Worm (Caenorhabditis elegans) whole organism, mixed stage, embryonic: ENCODE measurements around the gene Y37D8A.25.

Experiments used
- blmp-1 ChIP-seq: fragments of 150-350 bp; optimal IDR thresholded peaks from 2 replicates; lab custom pipeline; 2014; ENCODE audit warnings: missing biosample characterization, missing genetic modification characterization
- ceh-83 ChIP-seq: fragments of 200-800 bp; sonication (Bioruptor generic); optimal IDR thresholded peaks from 2 replicates; lab custom pipeline; 2018; ENCODE audit warnings: mild to moderate bottlenecking, missing genetic modification characterization, missing compliant biosample characterization
- elt-1 ChIP-seq: sonication (generic microtip); optimal IDR thresholded peaks from 2 replicates; lab custom pipeline; 2017; ENCODE audit warnings: missing genetic modification characterization, mild to moderate bottlenecking, missing compliant biosample characterization, antibody characterized with exemption, moderate library complexity, borderline replicate concordance; ENCODE audit not compliant: insufficient read depth
- ham-2 ChIP-seq: fragments of 200-800 bp; sonication (Bioruptor generic); optimal IDR thresholded peaks from 2 replicates; lab custom pipeline; 2018; ENCODE audit warnings: mild to moderate bottlenecking, missing genetic modification characterization, missing compliant biosample characterization
- lin-32 ChIP-seq: fragments of 200-800 bp; sonication (Bioruptor generic); optimal IDR thresholded peaks from 2 replicates; lab custom pipeline; 2018; ENCODE audit warnings: mild to moderate bottlenecking, missing genetic modification characterization, missing compliant biosample characterization
- lsy-2 ChIP-seq: fragments of 150-350 bp; optimal IDR thresholded peaks from 2 replicates; lab custom pipeline; 2014; ENCODE audit warnings: missing biosample characterization, missing genetic modification characterization
- mep-1 ChIP-seq: fragments of 150-350 bp; optimal IDR thresholded peaks from 2 replicates; lab custom pipeline; 2017; ENCODE audit warnings: missing biosample characterization, missing genetic modification reagents, missing genetic modification characterization, inconsistent platforms
- nhr-237 ChIP-seq: fragments of 150-350 bp; optimal IDR thresholded peaks from 2 replicates; lab custom pipeline; 2014; ENCODE audit warnings: missing biosample characterization, missing genetic modification characterization
- nhr-28 ChIP-seq: fragments of 150-350 bp; optimal IDR thresholded peaks from 2 replicates; lab custom pipeline; 2014; ENCODE audit warnings: missing biosample characterization, missing genetic modification characterization
- nhr-76 ChIP-seq: sonication (generic microtip); optimal IDR thresholded peaks from 2 replicates; lab custom pipeline; 2017; ENCODE audit warnings: missing biosample characterization, missing genetic modification characterization
- pha-4 ChIP-seq: fragments of 150-350 bp; optimal IDR thresholded peaks from 2 replicates; lab custom pipeline; 2018; ENCODE audit warnings: missing biosample characterization, missing genetic modification reagents, missing genetic modification characterization
- sptf-1 ChIP-seq: sonication (generic microtip); optimal IDR thresholded peaks from 2 replicates; lab custom pipeline; 2017; ENCODE audit warnings: mild to moderate bottlenecking, missing genetic modification characterization, moderate library complexity, missing compliant biosample characterization
- unc-62 ChIP-seq: fragments of 150-350 bp; optimal IDR thresholded peaks from 2 replicates; lab custom pipeline; 2014; ENCODE audit warnings: missing biosample characterization, missing genetic modification reagents, missing genetic modification characterization

DNA sequence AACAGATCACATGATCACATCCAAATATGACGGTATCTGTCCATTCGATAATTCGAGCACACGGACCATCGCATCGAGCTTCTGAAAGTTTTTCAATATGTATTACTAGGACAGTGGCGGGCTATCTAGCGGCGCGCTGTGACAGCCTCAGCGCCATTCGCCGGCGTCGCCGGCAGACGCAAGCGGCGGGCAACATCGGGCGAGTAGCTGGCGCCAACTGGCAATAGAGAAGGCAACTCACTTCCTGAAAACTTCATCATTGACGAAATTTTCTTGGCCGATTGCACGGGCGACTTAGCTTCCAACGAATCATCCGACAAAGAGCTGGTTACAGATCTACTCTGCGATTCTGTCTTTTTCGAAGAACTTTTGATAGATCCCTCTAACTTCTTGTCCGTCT, 31.8 kb downstream of the Y37D8A.25 start:
- TF ChIP-seq pha-4 (tag; lab: Kevin White, UChicago) (no peak), mep-1 (tag; lab: Kevin White, UChicago) (no peak), nhr-76 (tag; lab: Kevin White, UChicago) (no peak), elt-1 (tag; lab: Kevin White, UChicago) (no peak), nhr-237 (tag; lab: Kevin White, UChicago) (no peak), lsy-2 (tag; lab: Kevin White, UChicago) (no peak), ceh-83 (GFP tag; lab: Kevin White, UChicago) (no peak), nhr-28 (no peak), lin-32 (GFP tag; lab: Kevin White, UChicago) (no peak), sptf-1 (no peak), blmp-1 (no peak), ham-2 (GFP tag; lab: Kevin White, UChicago) (no peak), unc-62 (GFP tag; lab: Kevin White, UChicago) (no peak)
